Worm (Caenorhabditis elegans) whole organism, late embryonic: ENCODE results near the gene nhr-132.

Experiments
- Y22D7AL.16 ChIP-seq: sonication (generic microtip); optimal IDR thresholded peaks from 2 replicates; lab custom pipeline; 2016; ENCODE audit warnings: missing genetic modification characterization, missing compliant biosample characterization
- eyg-1 ChIP-seq: sonication (generic microtip); optimal IDR thresholded peaks from 2 replicates; lab custom pipeline; 2016; ENCODE audit warnings: missing genotype, missing genetic modification characterization, missing compliant biosample characterization

ce11 chrV:553067-553466, 18.8 kb downstream of the nhr-132 start, which contains the start of gene C14C6.8:
- TF ChIP-seq eyg-1 (tag; lab: Kevin White, UChicago) (no peak), Y22D7AL.16 (no peak)
